Worm (Caenorhabditis elegans) whole organism, L2 larva: ENCODE results near the gene ift-74.

ENCODE experiments used
- ZK546.5 ChIP-seq: sonication (generic microtip); optimal IDR thresholded peaks from 2 replicates; lab custom pipeline; 2017; ENCODE audit warnings: missing biosample characterization, missing genetic modification characterization
- aly-2 ChIP-seq: fragments of 150-350 bp; optimal IDR thresholded peaks from 2 replicates; lab custom pipeline; 2014; ENCODE audit warnings: missing biosample characterization, missing genetic modification characterization
- ama-1 ChIP-seq: fragments of 150-350 bp; optimal IDR thresholded peaks from 2 replicates; lab custom pipeline; 2018; ENCODE audit warnings: inconsistent platforms
- lin-11 ChIP-seq: fragments of 150-350 bp; sonication (generic microtip); optimal IDR thresholded peaks from 2 replicates; lab custom pipeline; 2014; ENCODE audit warnings: missing biosample characterization, missing genetic modification characterization, inconsistent platforms, mixed read lengths
- lsy-2 ChIP-seq, 2 experiments: fragments of 150-350 bp in 1 of 2; sonication (generic microtip) in 1 of 2; optimal IDR thresholded peaks; 2 replicates each; lab custom pipeline; 2014 to 2017; ENCODE audit warnings: missing biosample characterization in 2 of 2, missing genetic modification characterization in 2 of 2
- nhr-11 ChIP-seq: fragments of 150-350 bp; optimal IDR thresholded peaks from 2 replicates; lab custom pipeline; 2014; ENCODE audit warnings: missing biosample characterization, missing genetic modification characterization
- unc-39 ChIP-seq: fragments of 150-350 bp; optimal IDR thresholded peaks from 2 replicates; lab custom pipeline; 2014; ENCODE audit warnings: missing biosample characterization, missing genetic modification characterization
- unc-62 ChIP-seq: fragments of 150-350 bp; optimal IDR thresholded peaks from 2 replicates; lab custom pipeline; 2014; ENCODE audit warnings: missing biosample characterization, missing genetic modification reagents, missing genetic modification characterization
- ztf-11 ChIP-seq: sonication (generic microtip); optimal IDR thresholded peaks from 2 replicates; lab custom pipeline; 2017; ENCODE audit warnings: missing biosample characterization, missing genetic modification characterization
- ztf-4 ChIP-seq: fragments of 150-350 bp; optimal IDR thresholded peaks from 2 replicates; lab custom pipeline; 2014; ENCODE audit warnings: missing biosample characterization, missing genetic modification characterization

DNA sequence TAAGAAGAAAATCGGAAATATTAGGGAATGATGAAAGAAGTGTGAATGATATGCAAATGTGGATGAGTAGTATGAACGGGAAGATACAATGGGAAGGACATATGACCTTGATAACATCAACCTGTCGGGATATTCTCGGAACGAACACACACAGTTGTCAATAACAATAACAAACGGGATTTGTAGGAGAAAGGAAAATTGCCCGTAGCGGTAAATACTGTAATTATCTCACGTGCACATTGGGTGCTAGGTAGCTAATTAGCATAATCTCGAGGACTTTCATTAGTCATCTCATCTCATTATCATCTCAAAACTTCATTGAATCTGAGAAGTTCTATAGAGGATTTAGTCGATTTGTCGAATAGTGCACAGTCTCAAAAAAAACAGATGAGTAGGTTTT, 33.2 kb downstream of the ift-74 start:
- no peak for TF ChIP-seq nhr-11
- no peak for TF ChIP-seq ztf-4 (tag; lab: Kevin White, UChicago)
- no peak for TF ChIP-seq unc-62 (GFP tag; lab: Kevin White, UChicago)
- no peak for TF ChIP-seq lin-11 (tag; lab: Kevin White, UChicago)
- no peak for TF ChIP-seq ztf-11 (tag; lab: Kevin White, UChicago)
- no peak for TF ChIP-seq aly-2 (tag; lab: Kevin White, UChicago)
- TF ChIP-seq ama-1 (lab: Kevin White, UChicago): no peak
- no peak for TF ChIP-seq ZK546.5 (tag; lab: Kevin White, UChicago)
- TF ChIP-seq lsy-2 (tag; optimal IDR thresholded peaks at IDR 0.05; lab: Kevin White, UChicago): no peak
- no peak for TF ChIP-seq unc-39
